Worm (Caenorhabditis elegans) whole organism, young adult: ENCODE measurements around the gene ZK1290.11.

ENCODE experiments used
- B0336.3 ChIP-seq: fragments of 200-800 bp; sonication (Bioruptor generic); IDR thresholded peaks from 2 replicates; pipeline ENCODE4 v1.3.6; 2022; ENCODE audit warnings: missing genetic modification characterization, missing compliant biosample characterization
- C06A6.2 ChIP-seq: fragments of 200-800 bp; sonication (Bioruptor generic); conservative IDR thresholded peaks from 2 replicates; pipeline ENCODE4 v1.3.6; 2022; ENCODE audit warnings: missing genetic modification characterization, missing compliant biosample characterization
- C17E4.6 ChIP-seq: fragments of 200-800 bp; sonication (Bioruptor generic); IDR thresholded peaks from 2 replicates; pipeline ENCODE4 v1.3.6; 2022; ENCODE audit warnings: missing genetic modification reagents, missing genetic modification characterization, missing compliant biosample characterization
- F23B12.7 ChIP-seq: sonication (generic microtip); optimal IDR thresholded peaks from 2 replicates; lab custom pipeline; 2017; ENCODE audit warnings: missing genetic modification characterization, mild to moderate bottlenecking, missing compliant biosample characterization, antibody characterized with exemption, moderate library complexity; ENCODE audit not compliant: insufficient read depth
- F57A8.1 ChIP-seq: fragments of 200-800 bp; sonication (Bioruptor generic); optimal IDR thresholded peaks from 2 replicates; lab custom pipeline; 2018; ENCODE audit warnings: mild to moderate bottlenecking, missing genetic modification characterization, moderate library complexity, missing compliant biosample characterization
- K11D2.4 ChIP-seq: fragments of 200-800 bp; sonication (Bioruptor generic); IDR thresholded peaks from 2 replicates; pipeline ENCODE4 v1.3.6; 2022; ENCODE audit warnings: missing genetic modification reagents, missing genetic modification characterization, missing compliant biosample characterization
- K12H6.12 ChIP-seq: fragments of 200-800 bp; sonication (Bioruptor generic); optimal IDR thresholded peaks from 2 replicates; lab custom pipeline; 2018; ENCODE audit warnings: mild to moderate bottlenecking, missing genetic modification characterization, missing compliant biosample characterization
- T26A5.8 ChIP-seq: sonication (generic microtip); optimal IDR thresholded peaks from 2 replicates; lab custom pipeline; 2016; ENCODE audit warnings: missing genetic modification characterization, missing compliant biosample characterization
- akir-1 ChIP-seq: fragments of 200-800 bp; sonication (Bioruptor generic); optimal IDR thresholded peaks from 2 replicates; lab custom pipeline; 2018; ENCODE audit warnings: mild to moderate bottlenecking, missing genetic modification characterization, moderate library complexity, missing compliant biosample characterization
- attf-3 ChIP-seq: fragments of 200-800 bp; sonication (Bioruptor generic); conservative IDR thresholded peaks from 2 replicates; pipeline ENCODE4 v1.3.6; 2022; ENCODE audit warnings: missing genetic modification reagents, missing genetic modification characterization, missing compliant biosample characterization
- attf-5 ChIP-seq: fragments of 200-800 bp; sonication (Bioruptor generic); optimal IDR thresholded peaks from 2 replicates; lab custom pipeline; 2018; ENCODE audit warnings: mild to moderate bottlenecking, missing genetic modification characterization, missing compliant biosample characterization
- ceh-27 ChIP-seq: fragments of 200-800 bp; sonication (Bioruptor generic); optimal IDR thresholded peaks from 2 replicates; lab custom pipeline; 2018; ENCODE audit warnings: mild to moderate bottlenecking, missing genetic modification characterization, moderate library complexity, missing compliant biosample characterization
- ceh-40 ChIP-seq: fragments of 200-800 bp; sonication (Bioruptor generic); IDR thresholded peaks from 2 replicates; pipeline ENCODE4 v1.3.6; 2022; ENCODE audit warnings: missing genetic modification characterization, missing compliant biosample characterization
- ceh-58 ChIP-seq: fragments of 200-800 bp; sonication (Bioruptor generic); IDR thresholded peaks from 2 replicates; pipeline ENCODE4 v1.3.6; 2022; ENCODE audit warnings: missing genetic modification characterization, missing compliant biosample characterization
- ceh-79 ChIP-seq: sonication (generic microtip); optimal IDR thresholded peaks from 2 replicates; lab custom pipeline; 2017; ENCODE audit warnings: mild to moderate bottlenecking, missing genetic modification characterization, missing compliant biosample characterization
- chd-7 ChIP-seq: sonication (generic microtip); optimal IDR thresholded peaks from 2 replicates; lab custom pipeline; 2016; ENCODE audit warnings: mild to moderate bottlenecking, missing genetic modification characterization, moderate library complexity, missing compliant biosample characterization
- efl-1 ChIP-seq: fragments of 150-350 bp; optimal IDR thresholded peaks from 2 replicates; lab custom pipeline; 2014; ENCODE audit warnings: missing biosample characterization, missing genetic modification reagents, missing genetic modification characterization
- egl-18 ChIP-seq: fragments of 200-800 bp; sonication (Bioruptor generic); IDR thresholded peaks from 2 replicates; pipeline ENCODE4 v1.3.6; 2022; ENCODE audit warnings: missing genetic modification reagents, missing genetic modification characterization, missing compliant biosample characterization
- ets-4 ChIP-seq: fragments of 200-800 bp; sonication (Bioruptor generic); optimal IDR thresholded peaks from 2 replicates; lab custom pipeline; 2018; ENCODE audit warnings: mild to moderate bottlenecking, missing genetic modification characterization, missing compliant biosample characterization
- hmg-1.2 ChIP-seq: fragments of 200-800 bp; sonication (Bioruptor generic); IDR thresholded peaks from 2 replicates; pipeline ENCODE4 v1.3.6; 2022; ENCODE audit warnings: missing genetic modification reagents, missing genetic modification characterization, missing compliant biosample characterization
- hrde-1 ChIP-seq: sonication (generic microtip); optimal IDR thresholded peaks from 2 replicates; lab custom pipeline; 2016; ENCODE audit warnings: missing genetic modification characterization, mild to moderate bottlenecking, missing compliant biosample characterization, moderate library complexity, missing genotype, missing genetic modification reagents, borderline replicate concordance
- hsf-1 ChIP-seq: fragments of 200-800 bp; sonication (Bioruptor generic); IDR thresholded peaks from 2 replicates; pipeline ENCODE4 v1.3.6; 2022; ENCODE audit warnings: missing genetic modification reagents, missing genetic modification characterization, missing compliant biosample characterization
- lin-35 ChIP-seq, 3 experiments: fragments of 150-350 bp in 2 of 3; sonication (generic microtip) in 1 of 3; optimal IDR thresholded peaks; 2 replicates each; lab custom pipeline; 2014 to 2018; ENCODE audit warnings: missing biosample characterization in 3 of 3, missing genetic modification characterization in 3 of 3, missing genetic modification reagents in 3 of 3
- lin-54 ChIP-seq: fragments of 200-800 bp; sonication (Bioruptor generic); optimal IDR thresholded peaks from 2 replicates; lab custom pipeline; 2018; ENCODE audit warnings: mild to moderate bottlenecking, missing genetic modification characterization, missing compliant biosample characterization
- madf-3 ChIP-seq: fragments of 200-800 bp; sonication (Bioruptor generic); IDR thresholded peaks from 2 replicates; pipeline ENCODE4 v1.3.6; 2022; ENCODE audit warnings: missing genetic modification reagents, missing genetic modification characterization, missing compliant biosample characterization
- madf-8 ChIP-seq: fragments of 200-800 bp; sonication (Bioruptor generic); conservative IDR thresholded peaks from 2 replicates; pipeline ENCODE4 v1.3.6; 2022; ENCODE audit warnings: missing genetic modification reagents, missing genetic modification characterization, missing compliant biosample characterization
- mel-28 ChIP-seq: sonication (generic microtip); optimal IDR thresholded peaks from 2 replicates; lab custom pipeline; 2016; ENCODE audit warnings: borderline replicate concordance, mild to moderate bottlenecking, missing genetic modification characterization, missing compliant biosample characterization
- nhr-120 ChIP-seq: fragments of 200-800 bp; sonication (Bioruptor generic); IDR thresholded peaks from 2 replicates; pipeline ENCODE4 v1.3.6; 2022; ENCODE audit warnings: missing genetic modification characterization, missing compliant biosample characterization
- nhr-80 ChIP-seq: sonication (generic microtip); optimal IDR thresholded peaks from 2 replicates; lab custom pipeline; 2016; ENCODE audit warnings: missing genetic modification characterization, missing compliant biosample characterization
- pha-4 ChIP-seq: fragments of 150-350 bp; sonication (generic microtip); optimal IDR thresholded peaks from 2 replicates; lab custom pipeline; 2014; ENCODE audit warnings: missing biosample characterization, missing genetic modification reagents, missing genetic modification characterization
- rcor-1 ChIP-seq: fragments of 200-800 bp; sonication (Bioruptor generic); IDR thresholded peaks from 2 replicates; pipeline ENCODE4 v1.3.6; 2022; ENCODE audit warnings: missing genetic modification reagents, missing genetic modification characterization, missing compliant biosample characterization
- sea-2 ChIP-seq: fragments of 200-800 bp; sonication (Bioruptor generic); IDR thresholded peaks from 2 replicates; pipeline ENCODE4 v1.3.6; 2022; ENCODE audit warnings: missing genetic modification characterization, missing compliant biosample characterization
- snpc-1.3 ChIP-seq: sonication (generic microtip); optimal IDR thresholded peaks from 2 replicates; lab custom pipeline; 2017; ENCODE audit warnings: missing genetic modification characterization, mild to moderate bottlenecking, missing compliant biosample characterization, antibody characterized with exemption, moderate library complexity, missing genotype, missing genetic modification reagents; ENCODE audit not compliant: insufficient read depth
- snpc-3.4 ChIP-seq: sonication (generic microtip); optimal IDR thresholded peaks from 2 replicates; lab custom pipeline; 2017; ENCODE audit warnings: missing genetic modification characterization, mild to moderate bottlenecking, missing compliant biosample characterization, antibody characterized with exemption, moderate library complexity, missing genotype, missing genetic modification reagents
- unc-130 ChIP-seq: sonication (generic microtip); optimal IDR thresholded peaks from 2 replicates; lab custom pipeline; 2016; ENCODE audit warnings: missing genetic modification reagents, missing genetic modification characterization, missing compliant biosample characterization
- zfh-2 ChIP-seq: fragments of 200-800 bp; sonication (Bioruptor generic); conservative IDR thresholded peaks from 2 replicates; pipeline ENCODE4 v1.3.6; 2022; ENCODE audit warnings: missing genetic modification reagents, missing genetic modification characterization, missing compliant biosample characterization
- zim-3 ChIP-seq: sonication (generic microtip); optimal IDR thresholded peaks from 2 replicates; lab custom pipeline; 2017; ENCODE audit warnings: mild to moderate bottlenecking, missing genetic modification characterization, moderate library complexity, missing compliant biosample characterization
- ztf-25 ChIP-seq: fragments of 200-800 bp; sonication (Bioruptor generic); IDR thresholded peaks from 2 replicates; pipeline ENCODE4 v1.3.6; 2022; ENCODE audit warnings: missing genetic modification reagents, missing genetic modification characterization, missing compliant biosample characterization
- ztf-28 ChIP-seq: fragments of 200-800 bp; sonication (Bioruptor generic); IDR thresholded peaks from 2 replicates; pipeline ENCODE4 v1.3.6; 2022; ENCODE audit warnings: missing genetic modification reagents, missing genetic modification characterization, missing compliant biosample characterization

The ZK1290.11 gene

ce11 chrII:7594262-7594661 is 32.9 kb upstream of the ZK1290.11 start:
- no peak for TF ChIP-seq sea-2 (GFP tag; lab: Robert Waterston, UW)
- no peak for TF ChIP-seq T26A5.8

DNA sequence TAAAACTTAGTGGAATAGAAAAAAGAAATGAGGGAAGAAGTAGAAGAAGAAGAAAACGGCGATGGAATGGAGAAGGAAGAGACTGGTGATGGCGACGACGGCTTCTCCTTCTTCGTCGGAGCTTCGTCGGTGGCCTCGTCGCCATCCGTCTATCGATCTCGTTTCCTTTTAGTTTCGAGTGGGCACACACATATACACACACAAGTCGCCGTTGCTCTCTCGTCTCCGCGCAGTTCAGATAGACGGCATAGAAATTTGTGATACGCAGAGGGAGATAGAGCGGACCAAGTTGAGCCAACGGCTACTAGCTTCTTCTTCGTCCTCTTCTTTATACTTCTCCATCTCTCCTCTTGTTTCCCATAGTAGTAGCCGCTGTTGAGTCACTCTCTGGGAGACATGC is 31.8 kb upstream of the ZK1290.11 start:
- peak; percentile 46; the same call in 1 of the 2 replicates for TF ChIP-seq rcor-1 (GFP tag; lab: Robert Waterston, UW)
- TF ChIP-seq C17E4.6, result no peak
- no peak for TF ChIP-seq lin-35 (GFP tag; optimal IDR thresholded peaks at IDR 0.05; lab: Kevin White, UChicago)
- no peak for TF ChIP-seq C06A6.2
- TF ChIP-seq nhr-80, result no peak
- no peak for TF ChIP-seq B0336.3
- peak; percentile 18 for TF ChIP-seq ceh-27 (GFP tag; lab: Kevin White, UChicago)
- TF ChIP-seq ceh-79 (tag; lab: Kevin White, UChicago), result no peak
- no peak for TF ChIP-seq akir-1 (GFP tag; lab: Kevin White, UChicago)
- TF ChIP-seq K11D2.4 (GFP tag; lab: Robert Waterston, UW), result 0 out of 2 replicates have a peak, but pooled peaks have one; percentile 25
- no peak for TF ChIP-seq zim-3 (tag; lab: Kevin White, UChicago)
- no peak for TF ChIP-seq mel-28 (tag; lab: Kevin White, UChicago)
- TF ChIP-seq chd-7, result peak; percentile 25
- TF ChIP-seq madf-8, result no peak
- TF ChIP-seq snpc-1.3 (tag; lab: Kevin White, UChicago), result no peak
- TF ChIP-seq efl-1, result no peak
- TF ChIP-seq ztf-28 (GFP tag; lab: Robert Waterston, UW), result no peak
- peak; percentile 79 for TF ChIP-seq zfh-2
- no peak for TF ChIP-seq ztf-25 (GFP tag; lab: Robert Waterston, UW)
- TF ChIP-seq sea-2 (GFP tag; lab: Robert Waterston, UW), result no peak
- TF ChIP-seq pha-4, result no peak
- no peak for TF ChIP-seq lin-54
- TF ChIP-seq hrde-1 (tag; lab: Kevin White, UChicago), result no peak
- no peak for TF ChIP-seq madf-3 (GFP tag; lab: Robert Waterston, UW)
- no peak for TF ChIP-seq snpc-3.4 (tag; lab: Kevin White, UChicago)
- no peak for TF ChIP-seq ceh-40 (GFP tag; lab: Robert Waterston, UW)
- no peak for TF ChIP-seq F23B12.7 (tag; lab: Kevin White, UChicago)
- no peak for TF ChIP-seq attf-3
- TF ChIP-seq attf-5 (GFP tag; lab: Kevin White, UChicago), result no peak
- TF ChIP-seq hsf-1 (GFP tag; lab: Robert Waterston, UW), result no peak
- no peak for TF ChIP-seq unc-130 (GFP tag; lab: Kevin White, UChicago)
- TF ChIP-seq egl-18, result no peak
- TF ChIP-seq nhr-120, result no peak
- TF ChIP-seq hmg-1.2 (GFP tag; lab: Robert Waterston, UW), result no peak
- no peak for TF ChIP-seq F57A8.1 (GFP tag; lab: Kevin White, UChicago)
- no peak for TF ChIP-seq ceh-58 (GFP tag; lab: Robert Waterston, UW)
- peak; percentile 37 for TF ChIP-seq K12H6.12 (tag; lab: Kevin White, UChicago)
- TF ChIP-seq ets-4 (GFP tag; lab: Kevin White, UChicago), result no peak
